Fruit fly (Drosophila melanogaster): ENCODE measurements around the gene Rsf1.

The Rsf1 gene

dm6 chr2L:10260750-10261493, 2.4 kb downstream of the Rsf1 start, which contains the start of gene Pten (continued):
- TF ChIP-seq CG2120 (GFP tag; optimal IDR thresholded peaks at IDR 0.05) (peak; percentile 37), Meics (GFP tag; optimal IDR thresholded peaks at IDR 0.05) (peak; percentile 75), caup (GFP tag; optimal IDR thresholded peaks at IDR 0.05; ENCODE audit: severe bottlenecking) (no peak), Taf1 (GFP tag; IDR thresholded peaks at IDR 0.05) (0 out of 2 replicates have a peak, but pooled peaks have one; percentile 18), gfzf (GFP tag; optimal IDR thresholded peaks at IDR 0.05) (peak; percentile 10), CG33557 (GFP tag; optimal IDR thresholded peaks at IDR 0.05) (no peak), ato (GFP tag; IDR thresholded peaks at IDR 0.05; ENCODE audit: partially characterized antibody) (peak; percentile 87), Sry-β (GFP tag; optimal IDR thresholded peaks at IDR 0.05) (peak; percentile 11), lola (GFP tag; optimal IDR thresholded peaks at IDR 0.05) (peak in 1 of 3 experiments; percentile 84), CG17361 (GFP tag; IDR thresholded peaks at IDR 0.05) (peak; percentile 89; the same call in 2 of the 3 replicates), CG17359 (tag; optimal IDR thresholded peaks at IDR 0.05) (peak; percentile 80), CG9817 (tag; optimal IDR thresholded peaks at IDR 0.05) (no peak), psq (GFP tag; optimal IDR thresholded peaks at IDR 0.05) (peak; percentile 33), CG34224 (GFP tag; IDR thresholded peaks at IDR 0.05; ENCODE audit: partially characterized antibody) (peak; percentile 80), CG12391 (tag; optimal IDR thresholded peaks at IDR 0.05) (peak; percentile 75), Dek (tag; optimal IDR thresholded peaks at IDR 0.05) (no peak), Fer3 (tag; optimal IDR thresholded peaks at IDR 0.05) (peak; percentile 61), lab (GFP tag; optimal IDR thresholded peaks at IDR 0.05) (no peak), CG12155 (GFP tag; optimal IDR thresholded peaks at IDR 0.05) (peak; percentile 57), Lhr (GFP tag; optimal IDR thresholded peaks at IDR 0.05) (peak; percentile 39), mam (GFP tag; optimal IDR thresholded peaks at IDR 0.05) (peak; percentile 74), Atf3 (GFP tag; optimal IDR thresholded peaks at IDR 0.05) (peak; percentile 68), CG32532 (GFP tag; IDR thresholded peaks at IDR 0.05) (peak; percentile 62; the same call in 1 of the 2 replicates), Blimp-1 (GFP tag; optimal IDR thresholded peaks at IDR 0.05) (no peak), Gsc (GFP tag; IDR thresholded peaks at IDR 0.05) (no peak), CG5953 (GFP tag; IDR thresholded peaks at IDR 0.05) (no peak), CG12236 (GFP tag; optimal IDR thresholded peaks at IDR 0.05) (no peak), jigr1 (GFP tag; IDR thresholded peaks at IDR 0.05) (peak; percentile 88; the same call in 1 of the 3 replicates), CG6765 (GFP tag; optimal IDR thresholded peaks at IDR 0.05) (peak; percentile 37), CG4820 (GFP tag; optimal IDR thresholded peaks at IDR 0.05) (peak; percentile 76), lov (optimal IDR thresholded peaks at IDR 0.05) (no peak), lov (GFP tag; IDR thresholded peaks at IDR 0.05) (no peak), Sox100B (GFP tag; optimal IDR thresholded peaks at IDR 0.05) (peak; percentile 63), dmrt11E (tag; optimal IDR thresholded peaks at IDR 0.05) (peak; percentile 68), NK7.1 (GFP tag; optimal IDR thresholded peaks at IDR 0.05) (peak; percentile 39), Gug (GFP tag; IDR thresholded peaks at IDR 0.05) (no peak; the same call in 3 of the 4 replicates), ap (GFP tag; IDR thresholded peaks at IDR 0.05) (no peak; the same call in 1 of the 2 replicates), Rfx (GFP tag; IDR thresholded peaks at IDR 0.05) (no peak; the same call in 1 of the 2 replicates), CG15011 (GFP tag; optimal IDR thresholded peaks at IDR 0.05) (no peak), CG13123 (GFP tag; optimal IDR thresholded peaks at IDR 0.05) (no peak), Asciz (GFP tag; optimal IDR thresholded peaks at IDR 0.05) (no peak), Drgx (GFP tag; IDR thresholded peaks at IDR 0.05) (no peak), CG10462 (GFP tag; optimal IDR thresholded peaks at IDR 0.05) (peak; percentile 60), CG33213 (GFP tag; optimal IDR thresholded peaks at IDR 0.05) (peak; percentile 57), Optix (GFP tag; IDR thresholded peaks at IDR 0.05) (no peak), CG10366 (GFP tag; IDR thresholded peaks at IDR 0.05) (peak; percentile 54), CG13296 (GFP tag; optimal IDR thresholded peaks at IDR 0.05) (peak; percentile 51), CG32767 (GFP tag; IDR thresholded peaks at IDR 0.05) (peak; percentile 78), Spps (tag; optimal IDR thresholded peaks at IDR 0.05) (peak; percentile 49)

Data from whole organism, embryonic.